Worm (Caenorhabditis elegans): ENCODE results near the gene T13C5.10.

DNA sequence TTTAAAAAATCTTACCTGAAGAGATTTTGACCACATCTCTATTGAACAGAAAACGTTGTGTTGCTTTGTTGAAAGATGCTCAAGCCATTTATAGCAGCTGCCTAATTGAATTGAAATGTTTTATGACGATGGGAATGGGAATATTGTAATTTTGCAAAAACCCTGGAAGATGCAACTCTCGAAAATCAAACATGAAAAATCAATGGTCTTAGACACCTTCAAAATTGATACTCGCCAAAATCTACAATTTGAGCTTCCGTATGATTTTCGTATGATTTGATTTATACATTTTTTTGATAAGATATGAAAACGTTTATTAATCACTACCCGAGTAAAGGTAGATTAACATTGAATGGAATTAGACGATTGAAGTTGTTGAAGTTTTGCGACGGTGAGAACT is 20.5 kb downstream of the T13C5.10 start, which contains the start of gene C14F11.7:
- TF ChIP-seq pha-4 (tag; optimal IDR thresholded peaks at IDR 0.05) (no peak), ama-1 (optimal IDR thresholded peaks at IDR 0.05) (no peak), ama-1 (GFP tag; optimal IDR thresholded peaks at IDR 0.05) (no peak), athp-1 (tag; optimal IDR thresholded peaks at IDR 0.05) (no peak), tlf-1 (GFP tag; optimal IDR thresholded peaks at IDR 0.05) (no peak), nhr-27 (tag; optimal IDR thresholded peaks at IDR 0.05) (no peak), madf-3 (GFP tag; IDR thresholded peaks at IDR 0.05) (no peak)

All from whole organism, young adult.